Fruit fly (Drosophila melanogaster) whole organism, embryonic: Measurements from ENCODE around the gene CG31213.
A peak's percentile ranks its signal among the peaks of the same experiment; 100 is the strongest.

ENCODE experiments used
- CG10209 ChIP-seq: fragments of 200-800 bp; sonication (Bioruptor generic); optimal IDR thresholded peaks from 3 replicates; lab custom pipeline; 2017; ENCODE audit warnings: missing biosample characterization, mild to moderate bottlenecking, missing genetic modification characterization, missing genetic modification reagents
- CG1024 ChIP-seq: fragments of 200-800 bp; sonication (Bioruptor generic); IDR thresholded peaks from 2 replicates; pipeline ENCODE4 v1.3.6; 2022; ENCODE audit warnings: missing biosample characterization, missing genetic modification characterization
- CG11085 ChIP-seq: fragments of 200-800 bp; sonication (Bioruptor generic); IDR thresholded peaks from 2 replicates; pipeline ENCODE4 v1.3.6; 2022; ENCODE audit warnings: missing biosample characterization, missing genetic modification characterization
- CG11696 ChIP-seq: fragments of 200-800 bp; sonication (Bioruptor generic); IDR thresholded peaks from 2 replicates; pipeline ENCODE4 v1.3.6; 2022; ENCODE audit warnings: missing biosample characterization, missing genetic modification characterization
- CG12155 ChIP-seq: fragments of 200-800 bp; sonication (Bioruptor generic); optimal IDR thresholded peaks from 3 replicates; lab custom pipeline; 2016; ENCODE audit warnings: missing biosample characterization, missing genetic modification characterization
- CG12769 ChIP-seq: fragments of 200-800 bp; sonication (Bioruptor generic); optimal IDR thresholded peaks from 2 replicates; lab custom pipeline; 2019; ENCODE audit warnings: missing biosample characterization, mild to moderate bottlenecking, missing genetic modification characterization, moderate library complexity
- CG13894 ChIP-seq: fragments of 200-800 bp; sonication (Bioruptor generic); optimal IDR thresholded peaks from 3 replicates; lab custom pipeline; 2018; ENCODE audit warnings: missing biosample characterization, mild to moderate bottlenecking, missing genetic modification characterization, moderate library complexity
- CG14050 ChIP-seq: fragments of 200-800 bp; sonication (Bioruptor generic); IDR thresholded peaks from 3 replicates; pipeline ENCODE4 v1.3.6; 2022; ENCODE audit warnings: missing biosample characterization, missing genetic modification characterization
- CG14710 ChIP-seq: fragments of 200-800 bp; sonication (Bioruptor generic); optimal IDR thresholded peaks from 3 replicates; lab custom pipeline; 2019; ENCODE audit warnings: missing biosample characterization, mild to moderate bottlenecking, missing genetic modification characterization, moderate library complexity
- CG15479 ChIP-seq: fragments of 200-800 bp; sonication (Bioruptor generic); optimal IDR thresholded peaks from 3 replicates; lab custom pipeline; 2019; ENCODE audit warnings: missing biosample characterization, mild to moderate bottlenecking, missing genetic modification characterization, moderate library complexity
- CG1602 ChIP-seq: fragments of 200-800 bp; sonication (Bioruptor generic); optimal IDR thresholded peaks from 3 replicates; lab custom pipeline; 2016; ENCODE audit warnings: missing biosample characterization, missing genetic modification characterization
- CG16863 ChIP-seq: fragments of 200-800 bp; sonication (Bioruptor generic); optimal IDR thresholded peaks from 3 replicates; lab custom pipeline; 2016; ENCODE audit warnings: missing biosample characterization, missing genetic modification characterization
- CG17612 ChIP-seq: fragments of 200-800 bp; sonication (Bioruptor generic); IDR thresholded peaks from 2 replicates; pipeline ENCODE4 v1.3.6; 2022; ENCODE audit warnings: missing biosample characterization, missing genetic modification characterization
- CG30431 ChIP-seq: fragments of 200-800 bp; sonication (Bioruptor generic); optimal IDR thresholded peaks from 2 replicates; lab custom pipeline; 2017; ENCODE audit warnings: missing biosample characterization, missing genetic modification characterization
- CG6854 ChIP-seq: fragments of 200-800 bp; sonication (Bioruptor generic); optimal IDR thresholded peaks from 3 replicates; lab custom pipeline; 2017; ENCODE audit warnings: missing biosample characterization, mild to moderate bottlenecking, missing genetic modification characterization
- CG9215 ChIP-seq: fragments of 200-800 bp; sonication (Bioruptor generic); IDR thresholded peaks from 2 replicates; pipeline ENCODE4 v1.3.6; 2022; ENCODE audit warnings: missing biosample characterization, missing genetic modification characterization
- CTCF ChIP-seq: fragments of 200-800 bp; sonication (Bioruptor generic); optimal IDR thresholded peaks from 2 replicates; lab custom pipeline; 2017; ENCODE audit warnings: missing biosample characterization, mild to moderate bottlenecking, missing genetic modification characterization, moderate library complexity
- Dip2 ChIP-seq: fragments of 200-800 bp; sonication (Bioruptor generic); IDR thresholded peaks from 2 replicates; pipeline ENCODE4 v1.3.6; 2022; ENCODE audit warnings: missing biosample characterization, missing genetic modification characterization
- Dll ChIP-seq: fragments of 200-800 bp; sonication (Bioruptor generic); IDR thresholded peaks from 4 replicates; pipeline ENCODE4 v1.3.6; 2022; ENCODE audit warnings: missing biosample characterization, missing genetic modification characterization; ENCODE audit not compliant: partially characterized antibody
- Drgx ChIP-seq: fragments of 200-800 bp; sonication (Bioruptor generic); IDR thresholded peaks from 2 replicates; pipeline ENCODE4 v1.3.6; 2022; ENCODE audit warnings: missing biosample characterization, missing genetic modification characterization
- Eip74EF ChIP-seq, 2 experiments: fragments of 200-800 bp in 1 of 2; fragments of >200 bp in 1 of 2; sonication (Bioruptor generic) in 1 of 2; optimal IDR thresholded peaks; 2 replicates each; lab custom pipeline; 2017 to 2019; ENCODE audit warnings: missing biosample characterization in 2 of 2, missing genetic modification characterization in 2 of 2, mild to moderate bottlenecking in 1 of 2, moderate library complexity in 1 of 2
- Ets65A ChIP-seq: fragments of 200-800 bp; sonication (Bioruptor generic); peaks from one replicate; lab custom pipeline; 2016; ENCODE audit warnings: missing biosample characterization, missing genetic modification characterization
- H15 ChIP-seq: fragments of 200-800 bp; sonication (Bioruptor generic); IDR thresholded peaks from 3 replicates; pipeline ENCODE4 v1.3.6; 2022; ENCODE audit warnings: missing biosample characterization, missing genetic modification characterization
- Hey ChIP-seq: fragments of 200-800 bp; sonication (Bioruptor generic); optimal IDR thresholded peaks from 3 replicates; lab custom pipeline; 2018; ENCODE audit warnings: missing biosample characterization, mild to moderate bottlenecking, missing genetic modification characterization
- Mes4 ChIP-seq: fragments of 200-800 bp; sonication (Bioruptor generic); optimal IDR thresholded peaks from 2 replicates; lab custom pipeline; 2016; ENCODE audit warnings: missing biosample characterization, missing genetic modification characterization
- NC2α ChIP-seq: fragments of 200-800 bp; sonication (Bioruptor generic); optimal IDR thresholded peaks from 2 replicates; lab custom pipeline; 2016; ENCODE audit warnings: missing biosample characterization, missing genetic modification characterization
- abd-A ChIP-seq: fragments of 200-800 bp; sonication (Bioruptor generic); optimal IDR thresholded peaks from 3 replicates; lab custom pipeline; 2019; ENCODE audit warnings: missing biosample characterization, mild to moderate bottlenecking, missing genetic modification characterization, moderate library complexity
- az2 ChIP-seq: fragments of 200-800 bp; sonication (Bioruptor generic); optimal IDR thresholded peaks from 3 replicates; lab custom pipeline; 2016; ENCODE audit warnings: missing biosample characterization, missing genetic modification characterization
- bsh ChIP-seq, 2 experiments: fragments of 200-800 bp; sonication (Bioruptor generic); optimal IDR thresholded peaks; 2 replicates each; lab custom pipeline; 2017 to 2018; ENCODE audit warnings: mild to moderate bottlenecking in 2 of 2, missing biosample characterization in 2 of 2, missing genetic modification characterization in 2 of 2, moderate library complexity in 1 of 2
- caup ChIP-seq: fragments of 200-800 bp; sonication (Bioruptor generic); optimal IDR thresholded peaks from 3 replicates; lab custom pipeline; 2017; ENCODE audit warnings: missing biosample characterization, mild to moderate bottlenecking, missing genetic modification characterization, moderate library complexity; ENCODE audit not compliant: severe bottlenecking
- dpn ChIP-seq, 2 experiments: fragments of 200-800 bp; sonication (Bioruptor generic); optimal IDR thresholded peaks; 3 replicates each; lab custom pipeline; 2016; ENCODE audit warnings: missing biosample characterization in 2 of 2, missing genetic modification characterization in 2 of 2
- ems ChIP-seq: fragments of 200-800 bp; sonication (Bioruptor generic); optimal IDR thresholded peaks from 3 replicates; lab custom pipeline; 2016; ENCODE audit warnings: missing biosample characterization, missing genetic modification characterization
- exex ChIP-seq: fragments of 200-800 bp; sonication (Bioruptor generic); optimal IDR thresholded peaks from 4 replicates; lab custom pipeline; 2018; ENCODE audit warnings: missing biosample characterization, mild to moderate bottlenecking, missing genetic modification characterization, moderate library complexity
- fd96Cb ChIP-seq: fragments of 200-800 bp; sonication (Bioruptor generic); optimal IDR thresholded peaks from 2 replicates; lab custom pipeline; 2018; ENCODE audit warnings: missing biosample characterization, mild to moderate bottlenecking, missing genetic modification characterization, moderate library complexity
- ind ChIP-seq: fragments of 200-800 bp; sonication (Bioruptor generic); optimal IDR thresholded peaks from 3 replicates; lab custom pipeline; 2016; ENCODE audit warnings: missing biosample characterization, missing genetic modification characterization
- lab ChIP-seq: fragments of 200-800 bp; sonication (Bioruptor generic); optimal IDR thresholded peaks from 3 replicates; lab custom pipeline; 2017; ENCODE audit warnings: missing biosample characterization, missing genetic modification characterization, mild to moderate bottlenecking, moderate library complexity, missing genetic modification reagents
- lov ChIP-seq, 2 experiments: fragments of 200-800 bp in 1 of 2; fragments of >200 bp in 1 of 2; sonication (Bioruptor generic) in 1 of 2; IDR thresholded peaks in 1 of 2; optimal IDR thresholded peaks in 1 of 2; 2 replicates in 1 of 2; 3 replicates in 1 of 2; pipeline versions ENCODE4 v1.3.6 to Lab custom; 2017 to 2022; ENCODE audit warnings: missing biosample characterization in 1 of 2, missing genetic modification characterization in 1 of 2
- mld ChIP-seq: fragments of 200-800 bp; sonication (Bioruptor generic); IDR thresholded peaks from 3 replicates; pipeline ENCODE4 v1.3.6; 2022; ENCODE audit warnings: missing biosample characterization, missing genetic modification characterization; ENCODE audit not compliant: partially characterized antibody
- onecut ChIP-seq: fragments of 200-800 bp; sonication (Bioruptor generic); IDR thresholded peaks from 2 replicates; pipeline ENCODE4 v1.3.6; 2022; ENCODE audit warnings: missing biosample characterization, missing genetic modification characterization
- pfk ChIP-seq: fragments of 200-800 bp; sonication (Bioruptor generic); optimal IDR thresholded peaks from 2 replicates; lab custom pipeline; 2018; ENCODE audit warnings: missing biosample characterization, mild to moderate bottlenecking, missing genetic modification characterization, moderate library complexity
- pum ChIP-seq: fragments of 200-800 bp; sonication (Bioruptor generic); optimal IDR thresholded peaks from 2 replicates; lab custom pipeline; 2016; ENCODE audit warnings: missing biosample characterization, missing genetic modification characterization
- salm ChIP-seq: fragments of 200-800 bp; sonication (Bioruptor generic); optimal IDR thresholded peaks from 2 replicates; lab custom pipeline; 2018; ENCODE audit warnings: missing biosample characterization, mild to moderate bottlenecking, missing genetic modification characterization
- sc ChIP-seq, 3 experiments: fragments of >200 bp in 2 of 3; fragments of 200-800 bp in 1 of 3; sonication (Bioruptor generic) in 1 of 3; optimal IDR thresholded peaks; 2 replicates in 2 of 3; 3 replicates in 1 of 3; lab custom pipeline; 2017; ENCODE audit warnings: mild to moderate bottlenecking in 1 of 3, missing biosample characterization in 1 of 3, missing genetic modification characterization in 1 of 3, missing genetic modification reagents in 1 of 3
- sens ChIP-seq: fragments of 200-800 bp; sonication (Bioruptor generic); peaks from one replicate; lab custom pipeline; 2016; ENCODE audit warnings: missing biosample characterization, missing genetic modification characterization
- zf30C ChIP-seq: fragments of 200-800 bp; sonication (Bioruptor generic); optimal IDR thresholded peaks from 3 replicates; lab custom pipeline; 2018; ENCODE audit warnings: missing biosample characterization, mild to moderate bottlenecking, missing genetic modification characterization

Gene CG31213

dm6 chr3R:19942312-19942711 is 30.4 kb upstream of the CG31213 start, which contains the start of gene CG46042:
CG46042 (minus strand) TSS chr3R:19942412.
- TF ChIP-seq abd-A (tag; lab: Kevin White, UChicago) (no peak), CG10209 (GFP tag; lab: Kevin White, UChicago) (no peak), Hey (tag; lab: Kevin White, UChicago) (no peak), CG1602 (GFP tag; lab: Kevin White, UChicago) (no peak), pum (no peak), fd96Cb (tag; lab: Kevin White, UChicago) (no peak), CG14050 (GFP tag; lab: Robert Waterston, UW) (no peak), caup (GFP tag; lab: Kevin White, UChicago) (no peak), az2 (no peak), mld (GFP tag; lab: Robert Waterston, UW) (no peak), CG16863 (GFP tag; lab: Kevin White, UChicago) (no peak), CG15479 (GFP tag; lab: Kevin White, UChicago) (no peak), CG1024 (no peak), sens (GFP tag; lab: Kevin White, UChicago) (no peak), bsh (GFP tag; optimal IDR thresholded peaks at IDR 0.05; lab: Kevin White, UChicago) (no peak), CG17612 (no peak), ems (GFP tag; lab: Kevin White, UChicago) (no peak)

dm6 chr3R:19948143-19948542 is 24.6 kb upstream of the CG31213 start, which contains the start of gene CG4783:
CG4783 (plus strand) TSS chr3R:19948443.
- TF ChIP-seq H15 (GFP tag; lab: Robert Waterston, UW) (no peak), lov (optimal IDR thresholded peaks at IDR 0.05; lab: Kevin White, UChicago) (no peak), lov (GFP tag; IDR thresholded peaks at IDR 0.05; lab: Robert Waterston, UW) (no peak), dpn (GFP tag; optimal IDR thresholded peaks at IDR 0.05; lab: Kevin White, UChicago) (no peak), Drgx (no peak), CG30431 (GFP tag; lab: Kevin White, UChicago) (no peak), CTCF (GFP tag; lab: Kevin White, UChicago) (no peak), Dip2 (GFP tag; lab: Robert Waterston, UW) (no peak)

DNA sequence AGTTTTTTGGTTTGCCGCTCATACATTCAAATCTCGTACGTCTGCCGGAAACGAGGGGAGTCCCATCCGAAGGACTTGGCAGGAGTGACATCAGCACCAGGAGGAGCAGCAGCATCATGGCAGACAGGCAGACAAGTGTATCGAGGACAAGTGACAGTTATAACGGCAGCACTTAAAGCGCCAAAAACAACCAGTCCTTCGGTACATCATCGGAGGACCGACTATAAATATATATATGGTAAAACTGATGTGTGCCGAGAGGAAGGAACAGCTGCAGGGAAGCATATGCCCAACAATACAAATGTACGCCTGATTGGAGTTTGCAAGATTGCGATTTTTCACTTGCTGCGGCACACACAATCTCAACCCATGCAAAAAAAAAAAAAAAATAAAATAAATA is 4.0 kb upstream of the CG31213 start:
- TF ChIP-seq zf30C (no peak), sc (optimal IDR thresholded peaks at IDR 0.05; lab: Kevin White, UChicago) (no peak), sc (GFP tag; optimal IDR thresholded peaks at IDR 0.05; lab: Kevin White, UChicago) (no peak), Ets65A (GFP tag; lab: Kevin White, UChicago) (peak; percentile 91), salm (tag; lab: Kevin White, UChicago) (no peak), Dll (GFP tag; lab: Robert Waterston, UW) (no peak)

dm6 chr3R:19985376-19985775 is 12.7 kb downstream of the CG31213 start:
- TF ChIP-seq Ets65A (GFP tag; lab: Kevin White, UChicago), result peak; percentile 75
- no peak for TF ChIP-seq Eip74EF (GFP tag; optimal IDR thresholded peaks at IDR 0.05; lab: Kevin White, UChicago)
- peak; percentile 51 for TF ChIP-seq lab (GFP tag; lab: Kevin White, UChicago)
- TF ChIP-seq CG12155 (GFP tag; lab: Kevin White, UChicago), result no peak
- TF ChIP-seq Hey (tag; lab: Kevin White, UChicago), result peak; percentile 45
- peak; percentile 12 for TF ChIP-seq exex

dm6 chr3R:19995408-19995807 is 22.7 kb downstream of the CG31213 start:
- TF ChIP-seq Mes4 (GFP tag; lab: Kevin White, UChicago) (no peak), pfk (no peak), CG13894 (peak; percentile 33), CG11085 (GFP tag; lab: Robert Waterston, UW) (no peak), CG9215 (GFP tag; lab: Robert Waterston, UW) (no peak), CG6854 (GFP tag; lab: Kevin White, UChicago) (no peak), CG15479 (GFP tag; lab: Kevin White, UChicago) (peak; percentile 77), CG14710 (no peak), onecut (GFP tag; lab: Robert Waterston, UW) (peak; percentile 84), ind (GFP tag; lab: Kevin White, UChicago) (no peak), CG11696 (GFP tag; lab: Robert Waterston, UW) (no peak), CG12769 (tag; lab: Kevin White, UChicago) (no peak), NC2α (GFP tag; lab: Kevin White, UChicago) (no peak)
